Worm (Caenorhabditis elegans) whole organism, dauer: ENCODE measurements around the gene dmsr-8.

Experiments
- unc-62 ChIP-seq: sonication (generic microtip); optimal IDR thresholded peaks from 2 replicates; lab custom pipeline; 2017; ENCODE audit warnings: missing biosample characterization, missing genetic modification reagents, missing genetic modification characterization

Gene dmsr-8

DNA sequence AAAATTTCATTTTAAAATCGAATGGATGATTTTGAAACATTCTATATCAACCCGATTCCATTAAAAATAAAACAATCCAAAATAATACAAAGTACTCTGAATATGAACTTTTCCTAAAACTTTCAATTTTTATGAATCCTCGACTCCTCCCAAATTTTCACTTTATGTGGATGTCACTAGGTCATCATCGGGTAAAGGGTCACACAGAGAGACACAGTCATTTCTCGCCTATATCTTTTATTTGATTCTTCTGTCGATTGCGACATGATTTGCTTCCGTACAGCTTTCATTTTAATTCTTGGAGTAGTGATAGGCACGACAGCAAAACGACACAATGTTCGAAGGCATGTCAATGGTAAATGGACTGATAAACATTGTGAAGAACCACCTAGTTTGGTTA, 14.3 kb upstream of the dmsr-8 start, which contains the start of gene F25D1.3:
TSS of gene F25D1.3 (plus strand) at position 225 of the 400 bp plus-strand sequence.
- TF ChIP-seq unc-62 (GFP tag; lab: Kevin White, UChicago), result no peak

- no peak for TF ChIP-seq unc-62 (GFP tag; lab: Kevin White, UChicago)
Observed at ce11 chrV:10525902-10526301, 11.7 kb upstream of the dmsr-8 start, which contains the start of the genes C35A5.8 and hda-11. TSS of gene C35A5.8 (minus strand) at chrV:10525908. TSS of gene hda-11 (plus strand) at chrV:10526184.

ce11 chrV:10516702-10517101, 2.5 kb upstream of the dmsr-8 start:
- no peak for TF ChIP-seq unc-62 (GFP tag; lab: Kevin White, UChicago)

- TF ChIP-seq unc-62 (GFP tag; lab: Kevin White, UChicago), result no peak
Observed at ce11 chrV:10508855-10509254, 5.3 kb downstream of the dmsr-8 start, which contains the start of gene C35A5.6. TSS of gene C35A5.6 (plus strand) at chrV:10509137.

- TF ChIP-seq unc-62 (GFP tag; lab: Kevin White, UChicago), result no peak
Observed at ce11 chrV:10505553-10505952, 8.6 kb downstream of the dmsr-8 start, which contains the start of gene C35A5.5. TSS of gene C35A5.5 (plus strand) at chrV:10505853.

- no peak for TF ChIP-seq unc-62 (GFP tag; lab: Kevin White, UChicago)
Observed at ce11 chrV:10503893-10504292, 10.3 kb downstream of the dmsr-8 start, which contains the start of gene C35A5.10. TSS of gene C35A5.10 (plus strand) at chrV:10504193.

DNA sequence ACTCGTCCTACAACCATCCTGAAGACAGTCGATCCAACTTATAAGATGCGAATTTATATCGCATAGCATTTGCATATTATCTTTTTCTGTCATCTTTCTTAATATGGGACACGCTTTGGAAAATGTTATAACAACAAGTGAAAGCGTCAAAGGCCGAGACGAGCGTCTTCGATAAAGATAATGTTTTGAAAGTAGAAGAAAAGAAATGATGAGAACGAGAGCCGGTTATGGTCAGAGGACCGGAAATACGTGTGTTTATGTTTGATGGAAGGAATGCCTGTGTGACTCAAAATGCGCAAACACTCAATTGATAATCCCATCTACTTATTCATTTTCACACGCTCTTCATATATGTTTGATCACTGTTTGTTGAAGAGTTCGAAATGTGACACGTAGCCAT, 11.2 kb downstream of the dmsr-8 start, which contains the start of gene C35A5.11:
TSS of gene C35A5.11 (minus strand) at position 101 of the 400 bp plus-strand sequence.
- no peak for TF ChIP-seq unc-62 (GFP tag; lab: Kevin White, UChicago)

ce11 chrV:10501295-10501694, 12.9 kb downstream of the dmsr-8 start, which contains the start of gene C35A5.3:
TSS of gene C35A5.3 (minus strand) at chrV:10501395.
- TF ChIP-seq unc-62 (GFP tag; lab: Kevin White, UChicago), result no peak

DNA sequence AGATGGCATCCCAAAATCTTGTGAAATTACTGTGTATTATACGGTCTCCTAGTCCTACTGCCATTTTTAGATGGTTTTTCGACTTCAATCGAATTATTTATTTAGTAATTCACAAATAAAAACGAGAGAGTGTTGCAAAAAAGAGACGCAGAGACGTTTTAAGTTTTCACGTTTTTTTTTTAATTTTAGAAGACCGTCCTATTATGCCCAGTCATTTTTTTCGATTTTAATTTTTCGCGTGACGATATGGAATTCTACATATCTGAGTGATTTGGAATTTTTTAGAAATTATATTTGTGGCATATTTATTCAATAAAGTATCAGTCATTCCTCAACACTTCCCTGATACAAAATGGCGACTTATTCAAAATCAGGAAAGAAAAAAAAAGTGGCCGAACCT, 17.4 kb downstream of the dmsr-8 start, which contains the start of gene C35A5.4:
TSS of gene C35A5.4 (plus strand) at position 301 of the 400 bp plus-strand sequence.
- TF ChIP-seq unc-62 (GFP tag; lab: Kevin White, UChicago), result no peak

DNA sequence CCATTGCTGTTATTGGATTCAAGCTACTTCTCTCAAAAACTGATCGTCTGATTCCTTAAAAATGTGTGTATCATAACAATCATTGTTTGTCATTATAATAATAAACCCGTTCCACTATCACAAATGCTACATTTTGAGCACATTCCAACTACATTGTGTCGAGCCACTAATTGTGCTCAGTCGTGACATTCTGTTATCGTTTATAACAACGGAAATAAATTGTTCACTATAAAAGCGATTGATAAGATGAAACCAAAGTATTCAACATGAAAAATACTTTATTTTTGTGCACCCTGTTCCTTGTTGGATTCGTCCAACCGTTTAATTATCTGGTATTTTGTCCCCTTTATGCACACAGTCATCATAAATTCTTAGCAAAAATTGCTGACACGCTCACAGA, 21.0 kb downstream of the dmsr-8 start, which contains the start of gene ugt-33:
TSS of gene ugt-33 (plus strand) at position 260 of the 400 bp plus-strand sequence.
- no peak for TF ChIP-seq unc-62 (GFP tag; lab: Kevin White, UChicago)

- no peak for TF ChIP-seq unc-62 (GFP tag; lab: Kevin White, UChicago)
Observed at ce11 chrV:10491443-10491842, 22.7 kb downstream of the dmsr-8 start, which contains the start of gene aqp-5. TSS of gene aqp-5 (plus strand) at chrV:10491743.

- no peak for TF ChIP-seq unc-62 (GFP tag; lab: Kevin White, UChicago)
Observed at ce11 chrV:10489998-10490397, 24.2 kb downstream of the dmsr-8 start, which contains the start of gene ncx-5. TSS of gene ncx-5 (minus strand) at chrV:10490098.

ce11 chrV:10485389-10485788, 28.8 kb downstream of the dmsr-8 start:
- TF ChIP-seq unc-62 (GFP tag; lab: Kevin White, UChicago), result no peak

DNA sequence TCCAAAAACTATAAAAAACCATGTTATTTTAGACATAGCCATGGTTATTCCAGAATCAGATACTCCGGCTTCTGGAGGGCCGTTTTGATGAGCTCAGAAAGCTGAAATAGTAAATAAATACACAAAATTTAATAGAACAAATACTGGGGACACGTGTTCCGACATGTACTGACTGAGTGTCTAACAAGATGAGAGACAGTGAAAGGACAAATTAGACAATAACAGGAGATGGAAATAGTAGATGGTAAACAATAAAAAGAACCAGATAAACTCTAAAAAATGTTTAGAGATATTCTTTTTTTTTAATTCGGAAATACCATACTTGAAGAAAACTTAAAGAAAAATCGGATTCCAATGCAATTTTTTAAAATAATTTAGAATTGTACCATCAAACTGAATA, 29.5 kb downstream of the dmsr-8 start, which contains the start of gene Y32F6B.1:
TSS of gene Y32F6B.1 (minus strand) at position 101 of the 400 bp plus-strand sequence.
- no peak for TF ChIP-seq unc-62 (GFP tag; lab: Kevin White, UChicago)

DNA sequence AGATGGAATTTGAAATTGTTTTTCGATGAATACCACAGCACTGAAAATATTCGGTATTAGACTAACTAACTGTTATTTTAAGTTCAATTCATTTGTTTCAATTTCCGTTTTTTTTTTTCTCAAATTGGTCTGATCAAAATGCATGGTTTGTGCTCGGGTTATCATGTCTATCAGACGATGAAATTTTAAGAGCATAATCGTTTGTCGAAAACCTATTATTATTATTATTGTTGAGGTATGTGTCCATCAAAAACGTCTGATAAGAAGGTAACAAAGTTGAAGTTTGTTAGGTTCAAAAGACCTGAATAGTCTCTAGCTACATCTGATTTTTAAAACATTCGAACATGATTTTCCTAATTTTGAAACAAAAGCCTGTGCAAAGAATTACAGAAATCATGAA, 30.2 kb downstream of the dmsr-8 start:
- TF ChIP-seq unc-62 (GFP tag; lab: Kevin White, UChicago), result no peak

ce11 chrV:10478097-10478828, 35.9 kb downstream of the dmsr-8 start, which contains the start of the genes crp-1 and Y32F6B.9:
TSS of gene crp-1 (plus strand) at chrV:10478564.
TSS of gene Y32F6B.9 (plus strand) at chrV:10478699.
- TF ChIP-seq unc-62 (GFP tag; lab: Kevin White, UChicago), result no peak
